Fruit fly (Drosophila melanogaster) whole organism, embryonic: ENCODE measurements around the gene CG5853.

Experiments used
- CG11695 ChIP-seq: fragments of 200-800 bp; sonication (Bioruptor generic); IDR thresholded peaks from 3 replicates; pipeline ENCODE4 v1.3.6; 2022; ENCODE audit warnings: missing biosample characterization, missing genetic modification characterization
- CG12769 ChIP-seq: fragments of 200-800 bp; sonication (Bioruptor generic); optimal IDR thresholded peaks from 2 replicates; lab custom pipeline; 2019; ENCODE audit warnings: missing biosample characterization, mild to moderate bottlenecking, missing genetic modification characterization, moderate library complexity
- CG13287 ChIP-seq: fragments of 200-800 bp; sonication (Bioruptor generic); IDR thresholded peaks from 2 replicates; pipeline ENCODE4 v1.3.6; 2022; ENCODE audit warnings: missing biosample characterization, missing genetic modification characterization; ENCODE audit not compliant: partially characterized antibody
- CG14014 ChIP-seq: fragments of 200-800 bp; sonication (Bioruptor generic); IDR thresholded peaks from 2 replicates; pipeline ENCODE4 v1.3.6; 2022; ENCODE audit warnings: missing biosample characterization, missing genetic modification characterization
- CG15269 ChIP-seq: fragments of 200-800 bp; sonication (Bioruptor generic); optimal IDR thresholded peaks from 2 replicates; lab custom pipeline; 2018; ENCODE audit warnings: missing biosample characterization, mild to moderate bottlenecking, missing genetic modification characterization, moderate library complexity
- CG17328 ChIP-seq: fragments of 200-800 bp; sonication (Bioruptor generic); IDR thresholded peaks from 2 replicates; pipeline ENCODE4 v1.3.6; 2022; ENCODE audit warnings: missing biosample characterization, missing genetic modification characterization
- CG17359 ChIP-seq: fragments of 200-800 bp; sonication (Bioruptor generic); optimal IDR thresholded peaks from 3 replicates; lab custom pipeline; 2018; ENCODE audit warnings: missing biosample characterization, mild to moderate bottlenecking, missing genetic modification characterization, moderate library complexity
- CG2116 ChIP-seq: fragments of 200-800 bp; sonication (Bioruptor generic); optimal IDR thresholded peaks from 3 replicates; lab custom pipeline; 2018; ENCODE audit warnings: missing biosample characterization, mild to moderate bottlenecking, missing genetic modification characterization
- CG2678 ChIP-seq: fragments of 200-800 bp; sonication (Bioruptor generic); optimal IDR thresholded peaks from 3 replicates; lab custom pipeline; 2019; ENCODE audit warnings: missing biosample characterization, mild to moderate bottlenecking, missing genetic modification characterization, moderate library complexity
- CG30403 ChIP-seq: fragments of 200-800 bp; sonication (Bioruptor generic); optimal IDR thresholded peaks from 3 replicates; lab custom pipeline; 2016; ENCODE audit warnings: missing biosample characterization, missing genetic modification characterization
- CG31388 ChIP-seq: fragments of 200-800 bp; sonication (Bioruptor generic); optimal IDR thresholded peaks from 2 replicates; lab custom pipeline; 2016; ENCODE audit warnings: missing biosample characterization, missing genetic modification characterization
- CG32532 ChIP-seq: fragments of 200-800 bp; sonication (Bioruptor generic); IDR thresholded peaks from 2 replicates; pipeline ENCODE4 v1.3.6; 2022; ENCODE audit warnings: missing biosample characterization, missing genetic modification characterization
- CG6683 ChIP-seq: fragments of 200-800 bp; sonication (Bioruptor generic); optimal IDR thresholded peaks from 2 replicates; lab custom pipeline; 2017; ENCODE audit warnings: missing biosample characterization, mild to moderate bottlenecking, missing genetic modification characterization, missing genetic modification reagents
- CG8388 ChIP-seq: fragments of 200-800 bp; sonication (Bioruptor generic); optimal IDR thresholded peaks from 2 replicates; lab custom pipeline; 2019; ENCODE audit warnings: missing biosample characterization, mild to moderate bottlenecking, missing genetic modification characterization, moderate library complexity
- CG8478 ChIP-seq: fragments of >200 bp; optimal IDR thresholded peaks from 2 replicates; lab custom pipeline; 2018
- CG9215 ChIP-seq: fragments of 200-800 bp; sonication (Bioruptor generic); IDR thresholded peaks from 2 replicates; pipeline ENCODE4 v1.3.6; 2022; ENCODE audit warnings: missing biosample characterization, missing genetic modification characterization
- Gug ChIP-seq: fragments of 200-800 bp; sonication (Bioruptor generic); IDR thresholded peaks from 4 replicates; pipeline ENCODE4 v1.3.6; 2022; ENCODE audit warnings: missing biosample characterization, missing genetic modification characterization
- H2.0 ChIP-seq: fragments of 200-800 bp; sonication (Bioruptor generic); IDR thresholded peaks from 2 replicates; pipeline ENCODE4 v1.3.6; 2022; ENCODE audit warnings: missing biosample characterization, missing genetic modification characterization
- MBD-R2 ChIP-seq: fragments of 200-800 bp; sonication (Bioruptor generic); IDR thresholded peaks from 2 replicates; pipeline ENCODE4 v1.3.6; 2022; ENCODE audit warnings: missing biosample characterization, missing genetic modification characterization
- NFAT ChIP-seq: fragments of 200-800 bp; sonication (Bioruptor generic); IDR thresholded peaks from 2 replicates; pipeline ENCODE4 v1.3.6; 2022; ENCODE audit warnings: missing biosample characterization, missing genetic modification characterization
- PHDP ChIP-seq: fragments of 200-800 bp; sonication (Bioruptor generic); optimal IDR thresholded peaks from 3 replicates; lab custom pipeline; 2018; ENCODE audit warnings: missing biosample characterization, mild to moderate bottlenecking, missing genetic modification characterization, moderate library complexity
- Ptx1 ChIP-seq: fragments of 200-800 bp; sonication (Bioruptor generic); IDR thresholded peaks from 2 replicates; pipeline ENCODE4 v1.3.6; 2022; ENCODE audit warnings: missing biosample characterization, missing genetic modification characterization
- Side ChIP-seq: fragments of 200-800 bp; sonication (Bioruptor generic); optimal IDR thresholded peaks from 2 replicates; lab custom pipeline; 2016; ENCODE audit warnings: missing biosample characterization, missing genetic modification characterization
- Trl ChIP-seq, 3 experiments: fragments of >200 bp in 2 of 3; fragments of 200-800 bp in 1 of 3; sonication (Bioruptor generic) in 1 of 3; optimal IDR thresholded peaks; 2 replicates in 1 of 3; 3 replicates in 2 of 3; lab custom pipeline; 2016 to 2017; ENCODE audit warnings: missing biosample characterization in 1 of 3, missing genetic modification characterization in 1 of 3
- Vsx1 ChIP-seq: fragments of 200-800 bp; sonication (Bioruptor generic); optimal IDR thresholded peaks from 2 replicates; lab custom pipeline; 2017; ENCODE audit warnings: missing biosample characterization, mild to moderate bottlenecking, missing genetic modification characterization, missing genetic modification reagents
- Xbp1 ChIP-seq: fragments of 200-800 bp; sonication (Bioruptor generic); optimal IDR thresholded peaks from 3 replicates; lab custom pipeline; 2016; ENCODE audit warnings: missing biosample characterization, mild to moderate bottlenecking, missing genetic modification characterization
- abd-A ChIP-seq: fragments of 200-800 bp; sonication (Bioruptor generic); optimal IDR thresholded peaks from 3 replicates; lab custom pipeline; 2019; ENCODE audit warnings: missing biosample characterization, mild to moderate bottlenecking, missing genetic modification characterization, moderate library complexity
- al ChIP-seq: fragments of 200-800 bp; sonication (Bioruptor generic); IDR thresholded peaks from 2 replicates; pipeline ENCODE4 v1.3.6; 2022; ENCODE audit warnings: missing biosample characterization, missing genetic modification characterization
- cad ChIP-seq: fragments of >200 bp; optimal IDR thresholded peaks from 2 replicates; lab custom pipeline; 2017; ENCODE audit warnings: missing biosample characterization, missing genetic modification characterization
- crol ChIP-seq: fragments of 200-800 bp; sonication (Bioruptor generic); IDR thresholded peaks from 2 replicates; pipeline ENCODE4 v1.3.6; 2022; ENCODE audit warnings: missing biosample characterization, missing genetic modification characterization
- cwo ChIP-seq: fragments of 200-800 bp; sonication (Bioruptor generic); optimal IDR thresholded peaks from 3 replicates; lab custom pipeline; 2017; ENCODE audit warnings: missing biosample characterization, missing genetic modification characterization, mild to moderate bottlenecking, moderate library complexity, missing genetic modification reagents
- dpn ChIP-seq, 2 experiments: fragments of 200-800 bp; sonication (Bioruptor generic); optimal IDR thresholded peaks; 3 replicates each; lab custom pipeline; 2016; ENCODE audit warnings: missing biosample characterization in 2 of 2, missing genetic modification characterization in 2 of 2
- dysf ChIP-seq: fragments of 200-800 bp; sonication (Bioruptor generic); IDR thresholded peaks from 3 replicates; pipeline ENCODE4 v1.3.6; 2022; ENCODE audit warnings: missing biosample characterization, missing genetic modification characterization
- fru ChIP-seq: fragments of >200 bp; optimal IDR thresholded peaks from 2 replicates; lab custom pipeline; 2017
- gem ChIP-seq: fragments of 200-800 bp; sonication (Bioruptor generic); optimal IDR thresholded peaks from 2 replicates; lab custom pipeline; 2019; ENCODE audit warnings: missing biosample characterization, mild to moderate bottlenecking, missing genetic modification characterization, moderate library complexity
- jing ChIP-seq: fragments of 200-800 bp; sonication (Bioruptor generic); optimal IDR thresholded peaks from 2 replicates; lab custom pipeline; 2018; ENCODE audit warnings: missing biosample characterization, mild to moderate bottlenecking, missing genetic modification characterization
- jumu ChIP-seq: fragments of 200-800 bp; sonication (Bioruptor generic); optimal IDR thresholded peaks from 3 replicates; lab custom pipeline; 2016; ENCODE audit warnings: missing biosample characterization, missing genetic modification characterization
- ken ChIP-seq: fragments of 200-800 bp; sonication (Bioruptor generic); IDR thresholded peaks from 3 replicates; pipeline ENCODE4 v1.3.6; 2022; ENCODE audit warnings: missing biosample characterization, missing genetic modification characterization
- prd ChIP-seq, 3 experiments: fragments of >200 bp in 2 of 3; fragments of 200-800 bp in 1 of 3; sonication (Bioruptor generic) in 1 of 3; optimal IDR thresholded peaks in 2 of 3; IDR thresholded peaks in 1 of 3; 2 replicates in 2 of 3; 3 replicates in 1 of 3; pipeline versions ENCODE4 v1.3.6 to Lab custom; 2017 to 2022; ENCODE audit warnings: missing biosample characterization in 1 of 3, missing genetic modification characterization in 1 of 3
- pum ChIP-seq: fragments of 200-800 bp; sonication (Bioruptor generic); optimal IDR thresholded peaks from 2 replicates; lab custom pipeline; 2016; ENCODE audit warnings: missing biosample characterization, missing genetic modification characterization
- sc ChIP-seq, 3 experiments: fragments of >200 bp in 2 of 3; fragments of 200-800 bp in 1 of 3; sonication (Bioruptor generic) in 1 of 3; optimal IDR thresholded peaks; 2 replicates in 2 of 3; 3 replicates in 1 of 3; lab custom pipeline; 2017; ENCODE audit warnings: mild to moderate bottlenecking in 1 of 3, missing biosample characterization in 1 of 3, missing genetic modification characterization in 1 of 3, missing genetic modification reagents in 1 of 3
- sisA ChIP-seq: fragments of 200-800 bp; sonication (Bioruptor generic); IDR thresholded peaks from 2 replicates; pipeline ENCODE4 v1.3.6; 2022; ENCODE audit warnings: missing biosample characterization, missing genetic modification characterization
- sob ChIP-seq: fragments of 200-800 bp; sonication (Bioruptor generic); IDR thresholded peaks from 2 replicates; pipeline ENCODE4 v1.3.6; 2022; ENCODE audit warnings: missing biosample characterization, missing genetic modification characterization
- sr ChIP-seq: fragments of 200-800 bp; sonication (Bioruptor generic); IDR thresholded peaks from 3 replicates; pipeline ENCODE4 v1.3.6; 2022; ENCODE audit warnings: missing biosample characterization, missing genetic modification characterization
- tap ChIP-seq: fragments of 200-800 bp; optimal IDR thresholded peaks from 3 replicates; lab custom pipeline; 2019; ENCODE audit warnings: missing biosample characterization, mild to moderate bottlenecking, missing genetic modification characterization, moderate library complexity
- tgo ChIP-seq: fragments of 200-800 bp; sonication (Bioruptor generic); IDR thresholded peaks from 3 replicates; pipeline ENCODE4 v1.3.6; 2022; ENCODE audit warnings: missing biosample characterization, missing genetic modification characterization
- trem ChIP-seq: fragments of 200-800 bp; optimal IDR thresholded peaks from 3 replicates; lab custom pipeline; 2019; ENCODE audit warnings: missing biosample characterization, mild to moderate bottlenecking, missing genetic modification characterization, moderate library complexity
- tup ChIP-seq: fragments of 200-800 bp; sonication (Bioruptor generic); optimal IDR thresholded peaks from 2 replicates; lab custom pipeline; 2016; ENCODE audit warnings: missing biosample characterization, mild to moderate bottlenecking, missing genetic modification characterization, moderate library complexity
- vvl ChIP-seq: fragments of 200-800 bp; sonication (Bioruptor generic); IDR thresholded peaks from 2 replicates; pipeline ENCODE4 v1.3.6; 2022; ENCODE audit warnings: missing biosample characterization, missing genetic modification characterization

CG5853 gene

dm6 chr2L:9911783-9912182 is 35.7 kb downstream of the CG5853 start (continued):
- TF ChIP-seq tgo (GFP tag; lab: Robert Waterston, UW) (peak; percentile 37; the same call in 1 of the 3 replicates), cwo (GFP tag; lab: Kevin White, UChicago) (no peak), CG11695 (GFP tag; lab: Robert Waterston, UW) (peak; percentile 45; the same call in 1 of the 3 replicates), CG8478 (lab: Kevin White, UChicago) (no peak), Trl (optimal IDR thresholded peaks at IDR 0.05; lab: Kevin White, UChicago) (no peak), Trl (GFP tag; optimal IDR thresholded peaks at IDR 0.05; lab: Kevin White, UChicago) (peak; percentile 38), NFAT (GFP tag; lab: Robert Waterston, UW) (0 out of 2 replicates have a peak, but pooled peaks have one; percentile 23), vvl (GFP tag; lab: Robert Waterston, UW) (0 out of 2 replicates have a peak, but pooled peaks have one; percentile 40), trem (tag; lab: Kevin White, UChicago) (no peak), Xbp1 (GFP tag; lab: Kevin White, UChicago) (peak; percentile 39), sob (GFP tag; lab: Robert Waterston, UW) (peak; percentile 23; the same call in 1 of the 2 replicates), ken (GFP tag; lab: Robert Waterston, UW) (peak; percentile 26; the same call in 1 of the 3 replicates), CG30403 (GFP tag; lab: Kevin White, UChicago) (peak; percentile 9), CG12769 (tag; lab: Kevin White, UChicago) (peak; percentile 32), al (GFP tag; lab: Robert Waterston, UW) (0 out of 2 replicates have a peak, but pooled peaks have one; percentile 8), dpn (GFP tag; optimal IDR thresholded peaks at IDR 0.05; lab: Kevin White, UChicago) (peak; percentile 26 to 36), dysf (GFP tag; lab: Robert Waterston, UW) (peak; percentile 13; the same call in 1 of the 3 replicates), Gug (peak; percentile 60; the same call in 2 of the 4 replicates), MBD-R2 (GFP tag; lab: Robert Waterston, UW) (peak; percentile 22), CG8388 (GFP tag; lab: Kevin White, UChicago) (peak; percentile 41), sisA (GFP tag; lab: Robert Waterston, UW) (peak; percentile 36; the same call in 1 of the 2 replicates), PHDP (tag; lab: Kevin White, UChicago) (no peak), gem (tag; lab: Kevin White, UChicago) (peak; percentile 10), CG17328 (peak; percentile 36), fru (lab: Kevin White, UChicago) (no peak), CG13287 (GFP tag; lab: Robert Waterston, UW) (peak; percentile 27; the same call in 1 of the 2 replicates), Ptx1 (GFP tag; lab: Robert Waterston, UW) (peak; percentile 50), CG17359 (tag; lab: Kevin White, UChicago) (peak; percentile 39), crol (GFP tag; lab: Robert Waterston, UW) (peak; percentile 28; the same call in 1 of the 2 replicates), prd (optimal IDR thresholded peaks at IDR 0.05; lab: Kevin White, UChicago) (no peak), prd (GFP tag; IDR thresholded peaks at IDR 0.05; lab: Robert Waterston, UW) (0 out of 3 replicates have a peak, but pooled peaks have one; percentile 13), sc (optimal IDR thresholded peaks at IDR 0.05; lab: Kevin White, UChicago) (no peak), sc (GFP tag; optimal IDR thresholded peaks at IDR 0.05; lab: Kevin White, UChicago) (no peak), jumu (GFP tag; lab: Kevin White, UChicago) (peak; percentile 19), CG32532 (GFP tag; lab: Robert Waterston, UW) (peak; percentile 15; the same call in 1 of the 2 replicates), pum (GFP tag; lab: Kevin White, UChicago) (no peak), CG2678 (tag; lab: Kevin White, UChicago) (peak; percentile 28)

DNA sequence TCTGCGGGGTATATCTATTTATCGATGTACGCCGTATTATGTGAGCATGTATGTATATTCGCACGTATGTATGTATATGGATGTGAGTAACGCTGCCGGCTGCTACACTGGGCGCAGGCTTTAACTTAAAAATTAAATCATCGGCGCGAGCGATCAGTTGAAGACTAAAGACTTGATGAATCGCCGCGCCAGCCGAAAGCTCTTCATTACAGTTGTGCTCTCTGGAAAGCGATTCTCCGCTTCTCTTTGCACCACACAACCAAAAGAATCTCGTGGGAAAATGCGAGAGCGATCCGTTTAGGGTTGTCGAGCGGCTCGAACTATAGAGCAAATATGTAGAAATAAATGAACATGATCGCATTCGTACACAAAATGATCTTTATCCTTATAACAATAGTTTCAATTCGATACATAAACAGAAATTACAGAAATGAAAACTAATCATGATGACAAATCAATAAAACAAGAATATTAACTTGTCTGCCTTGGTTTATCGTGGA is 38.9 kb downstream of the CG5853 start, which contains the start of gene CG13124:
Gene CG13124 (minus strand): TSS at position 166 of the 500 bp plus-strand sequence.
- TF ChIP-seq CG31388 (GFP tag; lab: Kevin White, UChicago): no peak
- TF ChIP-seq H2.0 (GFP tag; lab: Robert Waterston, UW): no peak
- TF ChIP-seq jing (GFP tag; lab: Kevin White, UChicago): no peak
- TF ChIP-seq cad (GFP tag; lab: Kevin White, UChicago): no peak
- TF ChIP-seq CG14014: peak; percentile 24; the same call in 1 of the 2 replicates
- TF ChIP-seq CG2116: no peak
- no peak for TF ChIP-seq Side
- TF ChIP-seq sr (GFP tag; lab: Robert Waterston, UW): no peak
- TF ChIP-seq tap (tag; lab: Kevin White, UChicago): no peak
- TF ChIP-seq abd-A (tag; lab: Kevin White, UChicago): no peak
- TF ChIP-seq CG15269 (tag; lab: Kevin White, UChicago): peak; percentile 44
- TF ChIP-seq Vsx1: no peak
- no peak for TF ChIP-seq CG9215
- no peak for TF ChIP-seq tup (GFP tag; lab: Kevin White, UChicago)
- TF ChIP-seq CG6683 (GFP tag; lab: Kevin White, UChicago): no peak
